Fruit fly (Drosophila melanogaster) whole organism, embryonic: ENCODE measurements around the gene cac.

Source experiments
- Atf3 ChIP-seq: fragments of 200-800 bp; sonication (Bioruptor generic); optimal IDR thresholded peaks from 3 replicates; lab custom pipeline; 2016; ENCODE audit warnings: missing biosample characterization, missing genetic modification characterization
- Bteb2 ChIP-seq: fragments of 200-800 bp; sonication (Bioruptor generic); optimal IDR thresholded peaks from 2 replicates; lab custom pipeline; 2016; ENCODE audit warnings: missing biosample characterization, missing genetic modification characterization
- CG10147 ChIP-seq: fragments of 200-800 bp; sonication (Bioruptor generic); optimal IDR thresholded peaks from 2 replicates; lab custom pipeline; 2019; ENCODE audit warnings: missing biosample characterization, mild to moderate bottlenecking, missing genetic modification characterization, moderate library complexity
- CG10209 ChIP-seq: fragments of 200-800 bp; sonication (Bioruptor generic); optimal IDR thresholded peaks from 3 replicates; lab custom pipeline; 2017; ENCODE audit warnings: missing biosample characterization, mild to moderate bottlenecking, missing genetic modification characterization, missing genetic modification reagents
- CG10654 ChIP-seq: fragments of 200-800 bp; sonication (Bioruptor generic); optimal IDR thresholded peaks from 2 replicates; lab custom pipeline; 2016; ENCODE audit warnings: missing biosample characterization, missing genetic modification characterization
- CG12104 ChIP-seq: fragments of 200-800 bp; sonication (Bioruptor generic); optimal IDR thresholded peaks from 3 replicates; lab custom pipeline; 2016; ENCODE audit warnings: missing biosample characterization, missing genetic modification characterization
- CG14710 ChIP-seq: fragments of 200-800 bp; sonication (Bioruptor generic); optimal IDR thresholded peaks from 3 replicates; lab custom pipeline; 2019; ENCODE audit warnings: missing biosample characterization, mild to moderate bottlenecking, missing genetic modification characterization, moderate library complexity
- CG15011 ChIP-seq: fragments of 200-800 bp; sonication (Bioruptor generic); optimal IDR thresholded peaks from 3 replicates; lab custom pipeline; 2018; ENCODE audit warnings: missing biosample characterization, mild to moderate bottlenecking, missing genetic modification characterization
- CG18011 ChIP-seq: fragments of 200-800 bp; sonication (Bioruptor generic); optimal IDR thresholded peaks from 2 replicates; lab custom pipeline; 2017; ENCODE audit warnings: missing biosample characterization, missing genetic modification characterization, mild to moderate bottlenecking, moderate library complexity, missing genotype
- CG1832 ChIP-seq: fragments of 200-800 bp; sonication (Bioruptor generic); optimal IDR thresholded peaks from 2 replicates; lab custom pipeline; 2017; ENCODE audit warnings: missing biosample characterization, mild to moderate bottlenecking, missing genetic modification characterization, inconsistent platforms
- CG31365 ChIP-seq: fragments of 200-800 bp; sonication (Bioruptor generic); optimal IDR thresholded peaks from 2 replicates; lab custom pipeline; 2018; ENCODE audit warnings: missing biosample characterization, mild to moderate bottlenecking, missing genetic modification characterization
- CG33557 ChIP-seq: fragments of 200-800 bp; sonication (Bioruptor generic); optimal IDR thresholded peaks from 2 replicates; lab custom pipeline; 2019; ENCODE audit warnings: missing biosample characterization, mild to moderate bottlenecking, missing genetic modification characterization, moderate library complexity
- CG3726 ChIP-seq: fragments of 200-800 bp; sonication (Bioruptor generic); IDR thresholded peaks from 3 replicates; pipeline ENCODE4, ENCODE4 v1.3.6; 2022; ENCODE audit warnings: missing biosample characterization, missing genetic modification characterization
- CG3995 ChIP-seq: fragments of 200-800 bp; sonication (Bioruptor generic); optimal IDR thresholded peaks from 3 replicates; lab custom pipeline; 2016; ENCODE audit warnings: missing biosample characterization, missing genetic modification characterization
- CG4730 ChIP-seq: fragments of 200-800 bp; sonication (Bioruptor generic); IDR thresholded peaks from 2 replicates; pipeline ENCODE4 v1.3.6; 2022; ENCODE audit warnings: missing biosample characterization, missing genetic modification characterization
- CG5953 ChIP-seq: fragments of 200-800 bp; sonication (Bioruptor generic); IDR thresholded peaks from 2 replicates; pipeline ENCODE4 v1.3.6; 2022; ENCODE audit warnings: missing biosample characterization, missing genetic modification characterization
- CG6254 ChIP-seq: fragments of 200-800 bp; sonication (Bioruptor generic); optimal IDR thresholded peaks from 3 replicates; lab custom pipeline; 2017; ENCODE audit warnings: mild to moderate bottlenecking, missing biosample characterization, missing genetic modification reagents, missing genetic modification characterization
- CG6654 ChIP-seq: fragments of 200-800 bp; sonication (Bioruptor generic); optimal IDR thresholded peaks from 2 replicates; lab custom pipeline; 2017; ENCODE audit warnings: missing biosample characterization, mild to moderate bottlenecking, missing genetic modification characterization
- CG9215 ChIP-seq: fragments of 200-800 bp; sonication (Bioruptor generic); IDR thresholded peaks from 2 replicates; pipeline ENCODE4 v1.3.6; 2022; ENCODE audit warnings: missing biosample characterization, missing genetic modification characterization
- CG9727 ChIP-seq: fragments of 200-800 bp; sonication (Bioruptor generic); optimal IDR thresholded peaks from 3 replicates; lab custom pipeline; 2017; ENCODE audit warnings: missing biosample characterization, mild to moderate bottlenecking, missing genetic modification characterization
- CkIIα-i1 ChIP-seq: fragments of 200-800 bp; sonication (Bioruptor generic); IDR thresholded peaks from 2 replicates; pipeline ENCODE4 v1.3.6; 2022; ENCODE audit warnings: missing biosample characterization, missing genetic modification characterization
- CrebB ChIP-seq: fragments of 200-800 bp; sonication (Bioruptor generic); optimal IDR thresholded peaks from 3 replicates; lab custom pipeline; 2018; ENCODE audit warnings: missing biosample characterization, mild to moderate bottlenecking, missing genetic modification characterization
- Dfd ChIP-seq, 2 experiments: fragments of >200 bp; optimal IDR thresholded peaks; 2 replicates each; lab custom pipeline; 2017; ENCODE audit warnings: missing biosample characterization in 2 of 2, missing genetic modification characterization in 2 of 2
- Dp ChIP-seq: fragments of 200-800 bp; sonication (Bioruptor generic); optimal IDR thresholded peaks from 2 replicates; lab custom pipeline; 2018; ENCODE audit warnings: missing biosample characterization, mild to moderate bottlenecking, missing genetic modification characterization, moderate library complexity
- Eip74EF ChIP-seq, 2 experiments: fragments of 200-800 bp in 1 of 2; fragments of >200 bp in 1 of 2; sonication (Bioruptor generic) in 1 of 2; optimal IDR thresholded peaks; 2 replicates each; lab custom pipeline; 2017 to 2019; ENCODE audit warnings: missing biosample characterization in 2 of 2, missing genetic modification characterization in 2 of 2, mild to moderate bottlenecking in 1 of 2, moderate library complexity in 1 of 2
- Fer1 ChIP-seq: fragments of 200-800 bp; sonication (Bioruptor generic); optimal IDR thresholded peaks from 2 replicates; lab custom pipeline; 2017; ENCODE audit warnings: missing biosample characterization, mild to moderate bottlenecking, missing genetic modification characterization
- HHEX ChIP-seq: fragments of 200-800 bp; sonication (Bioruptor generic); optimal IDR thresholded peaks from 3 replicates; lab custom pipeline; 2017; ENCODE audit warnings: missing biosample characterization, mild to moderate bottlenecking, missing genetic modification characterization, missing genetic modification reagents
- HmgZ ChIP-seq: fragments of 200-800 bp; sonication (Bioruptor generic); optimal IDR thresholded peaks from 2 replicates; lab custom pipeline; 2018; ENCODE audit warnings: missing biosample characterization, mild to moderate bottlenecking, missing genetic modification characterization
- Hr51 ChIP-seq, 2 experiments: fragments of 200-800 bp; sonication (Bioruptor generic); optimal IDR thresholded peaks; 2 replicates in 1 of 2; 3 replicates in 1 of 2; lab custom pipeline; 2016 to 2018; ENCODE audit warnings: missing biosample characterization in 2 of 2, missing genetic modification characterization in 2 of 2, mild to moderate bottlenecking in 1 of 2, moderate library complexity in 1 of 2
- Jarid2 ChIP-seq: fragments of 200-800 bp; sonication (Bioruptor generic); optimal IDR thresholded peaks from 3 replicates; lab custom pipeline; 2017; ENCODE audit warnings: mild to moderate bottlenecking, missing biosample characterization, missing genetic modification reagents, missing genetic modification characterization
- Trl ChIP-seq, 3 experiments: fragments of >200 bp in 2 of 3; fragments of 200-800 bp in 1 of 3; sonication (Bioruptor generic) in 1 of 3; optimal IDR thresholded peaks; 2 replicates in 1 of 3; 3 replicates in 2 of 3; lab custom pipeline; 2016 to 2017; ENCODE audit warnings: missing biosample characterization in 1 of 3, missing genetic modification characterization in 1 of 3
- chinmo ChIP-seq: fragments of 200-800 bp; sonication (Bioruptor generic); IDR thresholded peaks from 4 replicates; pipeline ENCODE4 v1.3.6; 2022; ENCODE audit warnings: missing biosample characterization, missing genetic modification characterization; ENCODE audit not compliant: partially characterized antibody
- da ChIP-seq: fragments of 200-800 bp; sonication (Bioruptor generic); optimal IDR thresholded peaks from 2 replicates; lab custom pipeline; 2016; ENCODE audit warnings: missing biosample characterization, missing genetic modification characterization
- dati ChIP-seq: fragments of 200-800 bp; sonication (Bioruptor generic); IDR thresholded peaks from 2 replicates; pipeline ENCODE4 v1.3.6; 2022; ENCODE audit warnings: missing biosample characterization, missing genetic modification characterization
- dysf ChIP-seq: fragments of 200-800 bp; sonication (Bioruptor generic); IDR thresholded peaks from 3 replicates; pipeline ENCODE4 v1.3.6; 2022; ENCODE audit warnings: missing biosample characterization, missing genetic modification characterization
- fd3F ChIP-seq: fragments of 200-800 bp; sonication (Bioruptor generic); optimal IDR thresholded peaks from 2 replicates; lab custom pipeline; 2018; ENCODE audit warnings: missing biosample characterization, mild to moderate bottlenecking, missing genetic modification characterization, moderate library complexity
- fd64A ChIP-seq: fragments of 200-800 bp; sonication (Bioruptor generic); optimal IDR thresholded peaks from 3 replicates; lab custom pipeline; 2018; ENCODE audit warnings: missing biosample characterization, mild to moderate bottlenecking, missing genetic modification characterization
- fru ChIP-seq: fragments of >200 bp; optimal IDR thresholded peaks from 2 replicates; lab custom pipeline; 2017
- ftz-f1 ChIP-seq: fragments of 200-800 bp; sonication (Bioruptor generic); optimal IDR thresholded peaks from 2 replicates; lab custom pipeline; 2016; ENCODE audit warnings: missing biosample characterization, missing genetic modification characterization
- h ChIP-seq: fragments of >200 bp; optimal IDR thresholded peaks from 2 replicates; lab custom pipeline; 2017
- hkb ChIP-seq, 2 experiments: fragments of 200-800 bp in 1 of 2; fragments of >200 bp in 1 of 2; sonication (Bioruptor generic) in 1 of 2; IDR thresholded peaks in 1 of 2; optimal IDR thresholded peaks in 1 of 2; 2 replicates each; pipeline versions ENCODE4 v1.3.6 to Lab custom; 2017 to 2022; ENCODE audit warnings: missing biosample characterization in 1 of 2, missing genetic modification characterization in 1 of 2
- ind ChIP-seq: fragments of 200-800 bp; sonication (Bioruptor generic); optimal IDR thresholded peaks from 3 replicates; lab custom pipeline; 2016; ENCODE audit warnings: missing biosample characterization, missing genetic modification characterization
- phol ChIP-seq: fragments of 200-800 bp; sonication (Bioruptor generic); optimal IDR thresholded peaks from 3 replicates; lab custom pipeline; 2018; ENCODE audit warnings: missing biosample characterization, mild to moderate bottlenecking, missing genetic modification characterization, moderate library complexity
- psq ChIP-seq: fragments of 200-800 bp; sonication (Bioruptor generic); optimal IDR thresholded peaks from 2 replicates; lab custom pipeline; 2017; ENCODE audit warnings: missing biosample characterization, missing genetic modification characterization
- slbo ChIP-seq: fragments of 200-800 bp; sonication (Bioruptor generic); IDR thresholded peaks from 2 replicates; pipeline ENCODE4 v1.3.6; 2022; ENCODE audit warnings: missing biosample characterization, missing genetic modification characterization
- so ChIP-seq: fragments of 200-800 bp; sonication (Bioruptor generic); IDR thresholded peaks from 3 replicates; pipeline ENCODE4 v1.3.6; 2022; ENCODE audit warnings: missing biosample characterization, missing genetic modification characterization
- sob ChIP-seq: fragments of 200-800 bp; sonication (Bioruptor generic); IDR thresholded peaks from 2 replicates; pipeline ENCODE4 v1.3.6; 2022; ENCODE audit warnings: missing biosample characterization, missing genetic modification characterization
- unc-4 ChIP-seq: fragments of 200-800 bp; sonication (Bioruptor generic); IDR thresholded peaks from 2 replicates; pipeline ENCODE4 v1.3.6; 2022; ENCODE audit warnings: missing biosample characterization, missing genetic modification characterization; ENCODE audit not compliant: partially characterized antibody
- z ChIP-seq: fragments of 200-800 bp; sonication (Bioruptor generic); IDR thresholded peaks from 3 replicates; pipeline ENCODE4 v1.3.6; 2022; ENCODE audit warnings: missing biosample characterization, missing genetic modification characterization

cac gene

DNA sequence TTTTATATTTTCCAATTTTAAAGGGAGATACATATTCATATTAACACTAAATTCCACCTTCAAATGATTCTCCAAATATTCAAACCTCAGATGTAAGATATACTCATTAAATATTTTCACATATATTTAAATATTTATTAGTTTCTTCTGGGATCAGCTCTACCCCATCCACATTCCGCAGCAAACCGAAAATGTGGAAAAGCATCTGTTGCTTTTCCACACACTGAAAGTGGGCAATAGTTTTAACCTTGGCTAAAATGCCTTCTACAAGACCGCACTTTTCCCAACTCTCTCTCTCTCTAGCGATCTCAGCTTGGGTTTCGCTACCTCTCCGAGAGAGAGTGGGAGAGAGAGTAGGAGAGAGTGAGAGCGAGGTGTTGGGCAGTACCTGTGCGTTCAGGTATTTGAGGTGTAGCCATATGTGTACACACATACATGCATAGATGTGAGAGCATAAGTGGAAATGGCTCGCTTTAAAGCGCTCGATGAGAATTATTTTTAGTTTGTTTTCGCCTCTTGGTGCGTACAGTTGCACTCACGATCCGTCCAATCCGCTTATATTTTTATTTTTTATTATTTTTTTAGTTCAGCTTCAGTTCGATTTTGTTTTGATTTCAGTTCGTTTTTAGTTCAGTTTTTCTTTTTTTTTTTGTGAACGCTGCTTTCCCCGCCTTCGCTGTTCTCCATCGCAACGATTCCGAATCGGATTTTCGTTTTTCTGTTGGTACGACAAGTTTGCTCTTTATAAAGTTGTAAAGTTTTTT is 22.0 kb upstream of the cac start, which contains the start of gene CG1806 (continued):
- TF ChIP-seq CkIIα-i1 (GFP tag; lab: Robert Waterston, UW) (no peak), CG5953 (GFP tag; lab: Robert Waterston, UW) (no peak), CG4730 (GFP tag; lab: Robert Waterston, UW) (no peak), Dp (GFP tag; lab: Kevin White, UChicago) (no peak), HHEX (GFP tag; lab: Kevin White, UChicago) (no peak), dysf (no peak), z (GFP tag; lab: Robert Waterston, UW) (peak; percentile 62; the same call in 1 of the 3 replicates), hkb (optimal IDR thresholded peaks at IDR 0.05; lab: Kevin White, UChicago) (no peak), hkb (GFP tag; IDR thresholded peaks at IDR 0.05; lab: Robert Waterston, UW) (peak; percentile 53; the same call in 1 of the 2 replicates), CG10209 (no peak), sob (GFP tag; lab: Robert Waterston, UW) (peak; percentile 19; the same call in 1 of the 2 replicates), Trl (optimal IDR thresholded peaks at IDR 0.05; lab: Kevin White, UChicago) (peak; percentile 94 to 97), Trl (GFP tag; optimal IDR thresholded peaks at IDR 0.05; lab: Kevin White, UChicago) (peak; percentile 54), HmgZ (tag; lab: Kevin White, UChicago) (no peak), CG15011 (GFP tag; lab: Kevin White, UChicago) (no peak), phol (no peak), Atf3 (no peak), CG18011 (GFP tag; lab: Kevin White, UChicago) (no peak), Dfd (GFP tag; optimal IDR thresholded peaks at IDR 0.05; lab: Kevin White, UChicago) (no peak), Fer1 (GFP tag; lab: Kevin White, UChicago) (peak; percentile 22), dati (GFP tag; lab: Robert Waterston, UW) (no peak), da (no peak), ind (GFP tag; lab: Kevin White, UChicago) (no peak), CG33557 (GFP tag; lab: Kevin White, UChicago) (no peak), h (lab: Kevin White, UChicago) (no peak), CG6254 (GFP tag; lab: Kevin White, UChicago) (peak; percentile 34), psq (GFP tag; lab: Kevin White, UChicago) (no peak), CG9727 (GFP tag; lab: Kevin White, UChicago) (no peak), Hr51 (GFP tag; optimal IDR thresholded peaks at IDR 0.05; lab: Kevin White, UChicago) (no peak), fd64A (GFP tag; lab: Kevin White, UChicago) (no peak), CrebB (tag; lab: Kevin White, UChicago) (no peak), CG10654 (GFP tag; lab: Kevin White, UChicago) (no peak), Eip74EF (GFP tag; optimal IDR thresholded peaks at IDR 0.05; lab: Kevin White, UChicago) (no peak), CG3726 (GFP tag; lab: Robert Waterston, UW) (no peak), CG9215 (GFP tag; lab: Robert Waterston, UW) (no peak), fd3F (GFP tag; lab: Kevin White, UChicago) (no peak), CG12104 (GFP tag; lab: Kevin White, UChicago) (no peak), CG10147 (GFP tag; lab: Kevin White, UChicago) (no peak), CG3995 (no peak), CG1832 (GFP tag; lab: Kevin White, UChicago) (no peak), chinmo (GFP tag; lab: Robert Waterston, UW) (0 out of 4 replicates have a peak, but pooled peaks have one; percentile 54), fru (lab: Kevin White, UChicago) (no peak), Jarid2 (GFP tag; lab: Kevin White, UChicago) (peak; percentile 85), ftz-f1 (GFP tag; lab: Kevin White, UChicago) (peak; percentile 19), unc-4 (GFP tag; lab: Robert Waterston, UW) (peak; percentile 34; the same call in 1 of the 2 replicates), CG6654 (no peak), CG14710 (tag; lab: Kevin White, UChicago) (no peak), slbo (no peak), so (GFP tag; lab: Robert Waterston, UW) (peak; percentile 56; the same call in 1 of the 3 replicates), CG31365 (tag; lab: Kevin White, UChicago) (no peak), Bteb2 (GFP tag; lab: Kevin White, UChicago) (no peak)
